Fruit fly (Drosophila melanogaster): ENCODE data around the gene CG5162.
A peak's percentile ranks its signal among the peaks of the same experiment; 100 is the strongest.

Gene CG5162

DNA sequence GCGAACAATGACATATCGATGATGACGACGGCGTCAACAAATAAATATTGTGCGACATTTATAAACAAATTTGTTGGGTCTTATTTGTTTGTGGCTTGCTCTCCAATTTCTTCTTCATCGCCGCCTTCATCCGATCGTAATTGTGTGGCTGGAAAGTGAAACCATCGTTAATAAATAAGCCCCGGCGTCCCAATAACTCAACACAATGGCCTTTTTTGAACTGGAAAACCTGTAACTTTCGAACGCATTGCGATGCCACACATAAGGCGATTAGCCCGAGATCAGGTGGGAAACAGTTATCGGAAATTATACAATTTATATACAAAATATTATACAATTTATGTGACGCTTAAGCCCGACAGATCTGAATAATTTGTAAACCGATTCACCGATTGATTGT is 21.4 kb downstream of the CG5162 start:
- peak; percentile 90 for TF ChIP-seq oc (tag; optimal IDR thresholded peaks at IDR 0.05)
- TF ChIP-seq Blimp-1 (GFP tag; optimal IDR thresholded peaks at IDR 0.05), result peak; percentile 68
- TF ChIP-seq trh (GFP tag; optimal IDR thresholded peaks at IDR 0.05), result no peak
- no peak for TF ChIP-seq Kr (GFP tag; optimal IDR thresholded peaks at IDR 0.05)

DNA sequence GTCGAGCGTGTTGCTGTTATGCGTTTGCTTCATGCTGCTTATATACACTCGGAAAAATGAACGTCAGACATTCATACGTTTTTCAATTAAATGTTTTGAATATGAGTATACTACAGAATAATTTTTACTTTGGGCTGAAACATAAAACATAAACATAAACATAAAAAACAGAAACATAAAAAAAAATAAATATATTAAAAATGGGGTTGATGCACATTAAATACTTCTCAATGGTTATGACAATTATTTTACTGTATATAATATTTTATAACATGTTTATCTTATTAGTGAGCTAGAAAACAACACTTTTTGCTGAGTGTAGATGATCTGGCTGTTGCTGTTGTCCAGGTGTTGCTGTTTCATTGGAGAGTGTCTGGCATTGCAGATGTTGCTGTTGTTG is 22.3 kb downstream of the CG5162 start:
- no peak for TF ChIP-seq Hey (tag; optimal IDR thresholded peaks at IDR 0.05)
- peak; percentile 28 for TF ChIP-seq dmrt11E (tag; optimal IDR thresholded peaks at IDR 0.05)
- TF ChIP-seq lmd (GFP tag; IDR thresholded peaks at IDR 0.05), result no peak
- peak; percentile 20 for TF ChIP-seq D19A (tag; optimal IDR thresholded peaks at IDR 0.05)
- TF ChIP-seq Hmr (GFP tag; optimal IDR thresholded peaks at IDR 0.05), result no peak
- TF ChIP-seq ssp (GFP tag; IDR thresholded peaks at IDR 0.05), result no peak
- TF ChIP-seq stwl (tag; optimal IDR thresholded peaks at IDR 0.05), result no peak
- TF ChIP-seq yki (optimal IDR thresholded peaks at IDR 0.05), result no peak
- peak; percentile 58 for TF ChIP-seq sens (GFP tag)
- no peak for TF ChIP-seq CG4404 (GFP tag; IDR thresholded peaks at IDR 0.05)
- TF ChIP-seq MBD-R2 (GFP tag; IDR thresholded peaks at IDR 0.05), result no peak
- TF ChIP-seq btn (GFP tag; optimal IDR thresholded peaks at IDR 0.05), result no peak
- TF ChIP-seq Sry-β (GFP tag; optimal IDR thresholded peaks at IDR 0.05), result no peak
- TF ChIP-seq gt (GFP tag; IDR thresholded peaks at IDR 0.05), result no peak
- TF ChIP-seq ato (GFP tag; IDR thresholded peaks at IDR 0.05; ENCODE audit: partially characterized antibody), result no peak
- peak; percentile 23; the same call in 1 of the 2 replicates for TF ChIP-seq Ptx1 (GFP tag; IDR thresholded peaks at IDR 0.05)
- TF ChIP-seq HLHmδ (GFP tag; optimal IDR thresholded peaks at IDR 0.05), result no peak
- no peak for TF ChIP-seq CG17328 (GFP tag; IDR thresholded peaks at IDR 0.05)
- no peak for TF ChIP-seq so (GFP tag; IDR thresholded peaks at IDR 0.05)
- peak; percentile 68 for TF ChIP-seq Sox102F (GFP tag; optimal IDR thresholded peaks at IDR 0.05)
- TF ChIP-seq CG3995 (GFP tag; optimal IDR thresholded peaks at IDR 0.05), result no peak
- no peak for TF ChIP-seq seq (GFP tag; IDR thresholded peaks at IDR 0.05)
- no peak for TF ChIP-seq fu2 (GFP tag; optimal IDR thresholded peaks at IDR 0.05)
- TF ChIP-seq gcm2 (GFP tag; optimal IDR thresholded peaks at IDR 0.05), result no peak
- TF ChIP-seq insv (GFP tag; optimal IDR thresholded peaks at IDR 0.05), result no peak
- TF ChIP-seq Hsf (GFP tag; optimal IDR thresholded peaks at IDR 0.05), result no peak
- no peak for TF ChIP-seq ham (GFP tag; IDR thresholded peaks at IDR 0.05)
- no peak for TF ChIP-seq Dek (tag; optimal IDR thresholded peaks at IDR 0.05)
- TF ChIP-seq CG3065 (GFP tag; optimal IDR thresholded peaks at IDR 0.05), result no peak
- no peak for TF ChIP-seq tup (GFP tag; optimal IDR thresholded peaks at IDR 0.05)
- TF ChIP-seq crol (GFP tag; IDR thresholded peaks at IDR 0.05), result no peak
- peak; percentile 18 for TF ChIP-seq PHDP (tag; optimal IDR thresholded peaks at IDR 0.05)
- no peak for TF ChIP-seq abd-A (tag; optimal IDR thresholded peaks at IDR 0.05)
- no peak for TF ChIP-seq Hr39 (optimal IDR thresholded peaks at IDR 0.05)
- no peak for TF ChIP-seq CG10462 (GFP tag; optimal IDR thresholded peaks at IDR 0.05)
- no peak for TF ChIP-seq CG2199 (GFP tag; IDR thresholded peaks at IDR 0.05)
- TF ChIP-seq CG11504 (tag; optimal IDR thresholded peaks at IDR 0.05), result peak; percentile 68
- TF ChIP-seq CG10274 (GFP tag; optimal IDR thresholded peaks at IDR 0.05), result no peak
- TF ChIP-seq lov (optimal IDR thresholded peaks at IDR 0.05), result no peak
- no peak for TF ChIP-seq lov (GFP tag; IDR thresholded peaks at IDR 0.05)
- no peak for TF ChIP-seq CG4328 (GFP tag; optimal IDR thresholded peaks at IDR 0.05)
- TF ChIP-seq CG14710 (tag; optimal IDR thresholded peaks at IDR 0.05), result peak; percentile 14
- no peak for TF ChIP-seq Bteb2 (GFP tag; optimal IDR thresholded peaks at IDR 0.05)
- TF ChIP-seq prd (optimal IDR thresholded peaks at IDR 0.05), result no peak
- 0 out of 3 replicates have a peak, but pooled peaks have one; percentile 41 for TF ChIP-seq prd (GFP tag; IDR thresholded peaks at IDR 0.05)
- TF ChIP-seq CG13775 (GFP tag; optimal IDR thresholded peaks at IDR 0.05), result no peak
- no peak for TF ChIP-seq crp (GFP tag; optimal IDR thresholded peaks at IDR 0.05)
- TF ChIP-seq CG5953 (GFP tag; IDR thresholded peaks at IDR 0.05), result no peak
